Worm (Caenorhabditis elegans) whole organism, L3 larva: ENCODE results near the gene C50B6.9.

Experiments used
- R02D3.7 ChIP-seq: fragments of 150-350 bp; optimal IDR thresholded peaks from 2 replicates; lab custom pipeline; 2014; ENCODE audit warnings: missing biosample characterization, missing genetic modification characterization
- ZK546.5 ChIP-seq: sonication (generic microtip); optimal IDR thresholded peaks from 2 replicates; lab custom pipeline; 2017; ENCODE audit warnings: missing biosample characterization, missing genetic modification characterization
- aly-2 ChIP-seq: fragments of 150-350 bp; optimal IDR thresholded peaks from 2 replicates; lab custom pipeline; 2014; ENCODE audit warnings: missing biosample characterization, missing genetic modification characterization
- ceh-9 ChIP-seq: sonication (generic microtip); optimal IDR thresholded peaks from 2 replicates; lab custom pipeline; 2018; ENCODE audit warnings: missing biosample characterization, missing genetic modification characterization
- egl-5 ChIP-seq: fragments of 150-350 bp; optimal IDR thresholded peaks from 2 replicates; lab custom pipeline; 2017; ENCODE audit warnings: missing biosample characterization, missing genetic modification reagents, missing genetic modification characterization, inconsistent platforms
- elt-2 ChIP-seq: sonication (generic microtip); optimal IDR thresholded peaks from 2 replicates; lab custom pipeline; 2016; ENCODE audit warnings: missing genetic modification reagents, mild to moderate bottlenecking, missing genetic modification characterization, missing compliant biosample characterization
- eor-1 ChIP-seq, 2 experiments: fragments of 150-350 bp; optimal IDR thresholded peaks; 2 replicates each; lab custom pipeline; 2014 to 2018; ENCODE audit warnings: missing biosample characterization in 2 of 2, missing genetic modification characterization in 2 of 2
- fkh-10 ChIP-seq: sonication (generic microtip); optimal IDR thresholded peaks from 2 replicates; lab custom pipeline; 2017; ENCODE audit warnings: missing biosample characterization, missing genetic modification reagents, missing genetic modification characterization
- hmg-11 ChIP-seq: sonication (generic microtip); optimal IDR thresholded peaks from 2 replicates; lab custom pipeline; 2016; ENCODE audit warnings: missing genetic modification characterization, missing compliant biosample characterization
- jun-1 ChIP-seq: fragments of 150-350 bp; optimal IDR thresholded peaks from 2 replicates; lab custom pipeline; 2014; ENCODE audit warnings: missing biosample characterization, missing genetic modification reagents, missing genetic modification characterization
- lin-15B ChIP-seq: fragments of 150-350 bp; optimal IDR thresholded peaks from 2 replicates; lab custom pipeline; 2014; ENCODE audit warnings: missing biosample characterization, missing genetic modification characterization
- lin-39 ChIP-seq: fragments of 150-350 bp; optimal IDR thresholded peaks from 2 replicates; lab custom pipeline; 2018; ENCODE audit warnings: missing biosample characterization, missing genetic modification reagents, missing genetic modification characterization
- lsy-12 ChIP-seq: sonication (generic microtip); optimal IDR thresholded peaks from 2 replicates; lab custom pipeline; 2016; ENCODE audit warnings: mild to moderate bottlenecking, missing genetic modification characterization, missing compliant biosample characterization
- mml-1 ChIP-seq: fragments of 150-350 bp; sonication (generic microtip); optimal IDR thresholded peaks from 3 replicates; lab custom pipeline; 2014; ENCODE audit warnings: missing biosample characterization, missing genetic modification characterization
- nfya-1 ChIP-seq: sonication (generic microtip); optimal IDR thresholded peaks from 2 replicates; lab custom pipeline; 2017; ENCODE audit warnings: missing genetic modification characterization, mild to moderate bottlenecking, missing compliant biosample characterization, antibody characterized with exemption, moderate library complexity; ENCODE audit not compliant: insufficient read depth
- nhr-12 ChIP-seq: fragments of 150-350 bp; optimal IDR thresholded peaks from 2 replicates; lab custom pipeline; 2014; ENCODE audit warnings: missing biosample characterization, missing genetic modification characterization
- nhr-23 ChIP-seq: fragments of 150-350 bp; optimal IDR thresholded peaks from 2 replicates; lab custom pipeline; 2014; ENCODE audit warnings: missing biosample characterization, missing genetic modification reagents, missing genetic modification characterization
- nhr-28 ChIP-seq: fragments of 150-350 bp; optimal IDR thresholded peaks from 2 replicates; lab custom pipeline; 2014; ENCODE audit warnings: missing biosample characterization, missing genetic modification characterization
- nhr-43 ChIP-seq: sonication (generic microtip); optimal IDR thresholded peaks from 2 replicates; lab custom pipeline; 2016; ENCODE audit warnings: mild to moderate bottlenecking, missing genetic modification characterization, missing compliant biosample characterization; ENCODE audit not compliant: poor library complexity, severe bottlenecking
- nhr-67 ChIP-seq: fragments of 150-350 bp; optimal IDR thresholded peaks from 2 replicates; lab custom pipeline; 2014; ENCODE audit warnings: missing biosample characterization, missing genetic modification characterization
- nhr-76 ChIP-seq: fragments of 150-350 bp; sonication (generic microtip); optimal IDR thresholded peaks from 5 replicates; lab custom pipeline; 2014; ENCODE audit warnings: missing biosample characterization, missing genetic modification characterization
- nhr-77 ChIP-seq: fragments of 150-350 bp; optimal IDR thresholded peaks from 2 replicates; lab custom pipeline; 2014; ENCODE audit warnings: missing biosample characterization, missing genetic modification characterization
- pqm-1 ChIP-seq: fragments of 150-350 bp; optimal IDR thresholded peaks from 2 replicates; lab custom pipeline; 2017; ENCODE audit warnings: missing biosample characterization, missing genetic modification characterization, inconsistent platforms
- skn-1 ChIP-seq: fragments of 150-350 bp; optimal IDR thresholded peaks from 2 replicates; lab custom pipeline; 2014; ENCODE audit warnings: missing biosample characterization, missing genetic modification characterization
- snpc-4 ChIP-seq: fragments of 150-350 bp; optimal IDR thresholded peaks from 2 replicates; lab custom pipeline; 2014; ENCODE audit warnings: missing biosample characterization, missing genetic modification characterization
- tbx-2 ChIP-seq: sonication (generic microtip); optimal IDR thresholded peaks from 2 replicates; lab custom pipeline; 2016; ENCODE audit warnings: mild to moderate bottlenecking, missing genetic modification characterization, missing compliant biosample characterization
- unc-39 ChIP-seq: sonication (generic microtip); optimal IDR thresholded peaks from 4 replicates; lab custom pipeline; 2017; ENCODE audit warnings: missing biosample characterization, missing genetic modification characterization
- zag-1 ChIP-seq: fragments of 150-350 bp; optimal IDR thresholded peaks from 2 replicates; lab custom pipeline; 2014; ENCODE audit warnings: missing biosample characterization, missing genetic modification characterization
- ztf-11 ChIP-seq: fragments of 150-350 bp; optimal IDR thresholded peaks from 2 replicates; lab custom pipeline; 2014; ENCODE audit warnings: missing biosample characterization, missing genetic modification characterization
- ztf-4 ChIP-seq: fragments of 150-350 bp; optimal IDR thresholded peaks from 2 replicates; lab custom pipeline; 2014; ENCODE audit warnings: missing biosample characterization, missing genetic modification characterization

C50B6.9 gene

DNA sequence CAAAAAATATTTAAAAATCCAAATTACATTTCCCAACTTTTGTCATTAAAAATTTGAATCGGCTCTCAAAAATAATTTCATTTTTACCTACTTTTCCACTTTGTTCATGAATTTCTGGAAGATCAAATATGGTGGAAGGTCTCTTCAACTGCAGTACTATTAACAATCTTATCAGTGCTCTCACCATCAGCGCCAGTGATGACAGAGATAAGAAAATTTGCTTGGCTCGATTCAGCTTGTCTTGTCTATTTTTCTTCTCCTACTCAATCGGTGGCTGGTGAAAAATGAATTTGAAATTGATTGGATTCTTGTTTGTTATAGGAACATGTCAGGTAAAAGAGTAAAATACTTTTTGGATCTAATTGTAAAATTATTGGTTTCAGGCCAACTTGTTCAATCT is 44.8 kb downstream of the C50B6.9 start, which contains the start of gene cpz-2:
Gene cpz-2 (plus strand): TSS at position 210 of the 400 bp plus-strand sequence.
- TF ChIP-seq pqm-1 (tag; lab: Kevin White, UChicago), result peak; percentile 44
- TF ChIP-seq ztf-11 (tag; lab: Kevin White, UChicago), result no peak
- peak; percentile 85 for TF ChIP-seq elt-2 (tag; lab: Kevin White, UChicago)
- TF ChIP-seq egl-5, result no peak
- no peak for TF ChIP-seq nhr-77 (tag; lab: Kevin White, UChicago)
- TF ChIP-seq nfya-1, result no peak

DNA sequence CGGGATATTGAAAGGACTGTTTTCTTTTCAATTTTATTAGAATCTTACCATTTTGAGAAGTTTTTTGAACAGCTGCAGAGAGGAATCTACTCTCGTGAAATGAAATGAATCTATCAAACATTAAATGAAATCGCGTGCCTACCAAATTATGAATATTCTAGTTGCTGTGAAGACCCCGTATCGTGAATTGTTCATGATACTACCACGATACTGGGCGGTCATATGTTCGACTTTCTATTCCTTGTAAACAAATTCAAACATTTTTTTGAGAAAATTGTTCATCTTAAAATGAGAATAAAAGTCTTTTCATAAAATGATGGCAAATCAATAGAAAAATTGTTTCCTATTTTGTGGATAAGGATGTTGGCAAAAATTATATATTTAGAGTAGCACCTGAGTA is 49.6 kb downstream of the C50B6.9 start, which contains the start of gene gcy-34:
Gene gcy-34 (minus strand): TSS at position 101 of the 400 bp plus-strand sequence.
- TF ChIP-seq aly-2 (tag; lab: Kevin White, UChicago), result no peak
- TF ChIP-seq R02D3.7 (tag; lab: Kevin White, UChicago), result no peak
- no peak for TF ChIP-seq snpc-4 (tag; lab: Kevin White, UChicago)
- TF ChIP-seq nhr-76 (tag; lab: Kevin White, UChicago), result no peak
- no peak for TF ChIP-seq lsy-12 (tag; lab: Kevin White, UChicago)
- no peak for TF ChIP-seq eor-1 (tag; optimal IDR thresholded peaks at IDR 0.05; lab: Kevin White, UChicago)
- TF ChIP-seq ZK546.5 (tag; lab: Kevin White, UChicago), result no peak
- no peak for TF ChIP-seq fkh-10
- no peak for TF ChIP-seq nhr-12
- TF ChIP-seq zag-1 (tag; lab: Kevin White, UChicago), result no peak
- no peak for TF ChIP-seq nhr-43
- no peak for TF ChIP-seq lin-39 (tag; lab: Kevin White, UChicago)
- TF ChIP-seq ztf-11 (tag; lab: Kevin White, UChicago), result no peak
- TF ChIP-seq tbx-2 (tag; lab: Kevin White, UChicago), result no peak
- TF ChIP-seq unc-39 (tag; lab: Kevin White, UChicago), result no peak
- no peak for TF ChIP-seq nhr-23 (tag; lab: Kevin White, UChicago)
- no peak for TF ChIP-seq lin-15B (tag; lab: Kevin White, UChicago)
- TF ChIP-seq ztf-4, result no peak
- no peak for TF ChIP-seq ceh-9

DNA sequence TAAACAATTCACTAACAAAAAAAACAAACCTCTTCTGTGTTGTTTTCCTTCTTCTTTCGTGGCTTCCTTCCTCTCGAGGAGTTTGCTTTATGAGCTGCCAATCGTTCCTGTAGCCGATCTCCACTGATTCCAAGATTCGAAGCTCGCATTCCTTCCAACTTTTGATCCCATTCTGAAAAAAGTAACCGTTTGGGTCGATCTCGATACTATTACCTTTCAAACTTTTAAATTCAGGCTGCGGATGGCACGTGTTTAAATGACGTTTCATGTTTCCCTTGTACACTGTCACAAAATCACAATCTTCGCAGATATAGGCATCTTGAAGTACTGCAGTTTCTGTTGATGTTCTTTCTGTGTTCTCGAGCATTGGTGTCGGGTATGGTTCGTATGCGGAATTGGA is 51.3 kb downstream of the C50B6.9 start:
- TF ChIP-seq pqm-1 (tag; lab: Kevin White, UChicago) (no peak), jun-1 (no peak), lsy-12 (tag; lab: Kevin White, UChicago) (no peak), eor-1 (tag; optimal IDR thresholded peaks at IDR 0.05; lab: Kevin White, UChicago) (no peak), zag-1 (tag; lab: Kevin White, UChicago) (no peak), skn-1 (no peak), nfya-1 (no peak), nhr-28 (tag; lab: Kevin White, UChicago) (no peak), nhr-67 (tag; lab: Kevin White, UChicago) (no peak), mml-1 (tag; lab: Kevin White, UChicago) (no peak), hmg-11 (tag; lab: Kevin White, UChicago) (no peak)
